Fruit fly (Drosophila melanogaster): Measurements from ENCODE around the gene Gr10b.

The Gr10b gene

dm6 chrX:11451027-11451572 is 38.1 kb upstream of the Gr10b start (continued):
- TF ChIP-seq CG17802 (tag; optimal IDR thresholded peaks at IDR 0.05) (no peak), sqz (GFP tag; optimal IDR thresholded peaks at IDR 0.05) (no peak), Dip3 (GFP tag; optimal IDR thresholded peaks at IDR 0.05) (peak; percentile 63), al (GFP tag; IDR thresholded peaks at IDR 0.05) (peak; percentile 54), H15 (GFP tag; IDR thresholded peaks at IDR 0.05) (peak; percentile 64; the same call in 2 of the 3 replicates), her (GFP tag; optimal IDR thresholded peaks at IDR 0.05) (peak; percentile 40), HLH4C (GFP tag; IDR thresholded peaks at IDR 0.05; ENCODE audit: partially characterized antibody) (no peak), toy (GFP tag; IDR thresholded peaks at IDR 0.05) (no peak), gfzf (GFP tag; optimal IDR thresholded peaks at IDR 0.05) (no peak), CkIIα-i1 (GFP tag; IDR thresholded peaks at IDR 0.05) (no peak), CG18011 (GFP tag; optimal IDR thresholded peaks at IDR 0.05) (no peak), exex (tag; optimal IDR thresholded peaks at IDR 0.05) (no peak), sens-2 (GFP tag; IDR thresholded peaks at IDR 0.05) (no peak), CG9437 (GFP tag; optimal IDR thresholded peaks at IDR 0.05) (no peak), cato (GFP tag; optimal IDR thresholded peaks at IDR 0.05; ENCODE audit: borderline replicate concordance) (no peak), lab (GFP tag; optimal IDR thresholded peaks at IDR 0.05) (peak; percentile 60), CG17186 (GFP tag; optimal IDR thresholded peaks at IDR 0.05) (no peak), psq (GFP tag; optimal IDR thresholded peaks at IDR 0.05) (no peak), Med (GFP tag) (peak; percentile 87), CG31224 (GFP tag; IDR thresholded peaks at IDR 0.05) (peak; percentile 41; the same call in 1 of the 2 replicates), run (tag; optimal IDR thresholded peaks at IDR 0.05) (no peak), maf-S (GFP tag; optimal IDR thresholded peaks at IDR 0.05) (peak; percentile 38), Trl (optimal IDR thresholded peaks at IDR 0.05) (no peak), Trl (GFP tag; optimal IDR thresholded peaks at IDR 0.05) (no peak), D19B (GFP tag; optimal IDR thresholded peaks at IDR 0.05) (no peak), ftz-f1 (GFP tag; optimal IDR thresholded peaks at IDR 0.05) (no peak), CG34376 (GFP tag; optimal IDR thresholded peaks at IDR 0.05) (no peak), CG10431 (GFP tag; optimal IDR thresholded peaks at IDR 0.05) (no peak), Lpt (GFP tag; optimal IDR thresholded peaks at IDR 0.05) (no peak), Kr (GFP tag; optimal IDR thresholded peaks at IDR 0.05) (no peak), H2.0 (GFP tag; IDR thresholded peaks at IDR 0.05) (peak; percentile 76), salm (tag; optimal IDR thresholded peaks at IDR 0.05) (no peak), sc (optimal IDR thresholded peaks at IDR 0.05) (no peak), sc (GFP tag; optimal IDR thresholded peaks at IDR 0.05) (no peak), sr (GFP tag; IDR thresholded peaks at IDR 0.05) (no peak), PHDP (tag; optimal IDR thresholded peaks at IDR 0.05) (peak; percentile 33), CG4328 (GFP tag; optimal IDR thresholded peaks at IDR 0.05) (no peak), CG11695 (GFP tag; IDR thresholded peaks at IDR 0.05) (0 out of 3 replicates have a peak, but pooled peaks have one; percentile 23), Optix (GFP tag; IDR thresholded peaks at IDR 0.05) (0 out of 3 replicates have a peak, but pooled peaks have one; percentile 15), Hr78 (GFP tag; optimal IDR thresholded peaks at IDR 0.05) (no peak), Abd-B (GFP tag; optimal IDR thresholded peaks at IDR 0.05) (no peak), gem (tag; optimal IDR thresholded peaks at IDR 0.05) (peak; percentile 63), Hmx (GFP tag; optimal IDR thresholded peaks at IDR 0.05) (no peak), CoRest (tag; optimal IDR thresholded peaks at IDR 0.05) (peak; percentile 18), pros (GFP tag; optimal IDR thresholded peaks at IDR 0.05) (no peak), ap (GFP tag; IDR thresholded peaks at IDR 0.05) (peak; percentile 37; the same call in 1 of the 2 replicates), chm (GFP tag; IDR thresholded peaks at IDR 0.05) (0 out of 2 replicates have a peak, but pooled peaks have one; percentile 31), ab (GFP tag; optimal IDR thresholded peaks at IDR 0.05) (no peak), CG7987 (GFP tag; optimal IDR thresholded peaks at IDR 0.05) (no peak), CG9727 (GFP tag; optimal IDR thresholded peaks at IDR 0.05) (no peak), repo (GFP tag; optimal IDR thresholded peaks at IDR 0.05) (no peak)
